ENCODE assay signal across 4 fruit fly cellular contexts in genomic region chr2L:636507-636906, dm6.
TF ChIP-seq lines count a peak whose summit lies in the region.

No protein-coding gene starts in this region.

- TF ChIP-seq CTCF in whole organism, embryonic (GFP tag; optimal IDR thresholded peaks at IDR 0.05; lab: Kevin White, UChicago): no peak

TF ChIP-seq in whole organism, embryonic, 481 proteins besides CTCF, POLR2A, EP300 and RAD21:
- TF ChIP-seq CG10654 (GFP tag; optimal IDR thresholded peaks at IDR 0.05; lab: Kevin White, UChicago): no peak
- peak in 1 of 2 experiments; percentile 11 for TF ChIP-seq bsh (GFP tag; optimal IDR thresholded peaks at IDR 0.05; lab: Kevin White, UChicago)
- 0 out of 2 replicates have a peak, but pooled peaks have one; percentile 17 for TF ChIP-seq Drgx (GFP tag; IDR thresholded peaks at IDR 0.05; lab: Robert Waterston, UW)
TF ChIP-seq in whole organism, embryonic: peak in this region for 2.

TF ChIP-seq in whole organism, prepupa, 60 proteins besides CTCF, POLR2A, EP300 and RAD21 (continues in another document):
- TF ChIP-seq CG32006 (GFP tag; optimal IDR thresholded peaks at IDR 0.05; lab: Kevin White, UChicago) (peak; percentile 41), spab (GFP tag; optimal IDR thresholded peaks at IDR 0.05; lab: Kevin White, UChicago) (no peak), Eip78C (GFP tag; lab: Kevin White, UChicago) (peak; percentile 77), Hr38 (GFP tag; optimal IDR thresholded peaks at IDR 0.05; lab: Kevin White, UChicago) (no peak), Smox (GFP tag; optimal IDR thresholded peaks at IDR 0.05; lab: Kevin White, UChicago) (peak; percentile 20), CG34406 (GFP tag; optimal IDR thresholded peaks at IDR 0.05; lab: Kevin White, UChicago) (no peak), lz (GFP tag; optimal IDR thresholded peaks at IDR 0.05; lab: Kevin White, UChicago) (peak; percentile 3), CG10669 (GFP tag; optimal IDR thresholded peaks at IDR 0.05; lab: Kevin White, UChicago) (peak; percentile 21), vri (GFP tag; optimal IDR thresholded peaks at IDR 0.05; lab: Kevin White, UChicago) (peak; percentile 16), Hr39 (GFP tag; optimal IDR thresholded peaks at IDR 0.05; lab: Kevin White, UChicago) (peak; percentile 37), svp (GFP tag; lab: Kevin White, UChicago) (peak; percentile 62), Blimp-1 (GFP tag; optimal IDR thresholded peaks at IDR 0.05; lab: Kevin White, UChicago) (no peak), CG8632 (GFP tag; optimal IDR thresholded peaks at IDR 0.05; lab: Kevin White, UChicago) (peak; percentile 0), salr (GFP tag; optimal IDR thresholded peaks at IDR 0.05; lab: Kevin White, UChicago) (no peak), CG3919 (GFP tag; optimal IDR thresholded peaks at IDR 0.05; lab: Kevin White, UChicago) (peak; percentile 55), CG6792 (GFP tag; optimal IDR thresholded peaks at IDR 0.05; lab: Kevin White, UChicago) (no peak), acj6 (GFP tag; optimal IDR thresholded peaks at IDR 0.05; lab: Kevin White, UChicago) (peak; percentile 21), CG4318 (GFP tag; optimal IDR thresholded peaks at IDR 0.05; lab: Kevin White, UChicago) (no peak), eg (GFP tag; IDR thresholded peaks at IDR 0.05; lab: Robert Waterston, UW) (no peak), fkh (GFP tag; optimal IDR thresholded peaks at IDR 0.05; lab: Kevin White, UChicago) (no peak), Sox102F (GFP tag; optimal IDR thresholded peaks at IDR 0.05; lab: Kevin White, UChicago) (peak; percentile 46), ss (GFP tag; optimal IDR thresholded peaks at IDR 0.05; lab: Kevin White, UChicago) (no peak), CG6854 (GFP tag; optimal IDR thresholded peaks at IDR 0.05; lab: Kevin White, UChicago) (no peak), pdm3 (GFP tag; optimal IDR thresholded peaks at IDR 0.05; lab: Kevin White, UChicago) (peak; percentile 32), CG10631 (GFP tag; optimal IDR thresholded peaks at IDR 0.05; lab: Kevin White, UChicago) (peak; percentile 11), CG11902 (GFP tag; optimal IDR thresholded peaks at IDR 0.05; lab: Kevin White, UChicago) (no peak), fd59A (GFP tag; optimal IDR thresholded peaks at IDR 0.05; lab: Kevin White, UChicago) (no peak), dac (GFP tag; optimal IDR thresholded peaks at IDR 0.05; lab: Kevin White, UChicago) (no peak), OdsH (GFP tag; optimal IDR thresholded peaks at IDR 0.05; lab: Kevin White, UChicago) (peak; percentile 33), Met (GFP tag; optimal IDR thresholded peaks at IDR 0.05; lab: Kevin White, UChicago) (peak; percentile 48)

TF ChIP-seq in whole organism, pupa, 21 proteins besides CTCF, POLR2A, EP300 and RAD21:
- TF ChIP-seq rn (GFP tag; IDR thresholded peaks at IDR 0.05; lab: Robert Waterston, UW): no peak
- TF ChIP-seq Pif1A (GFP tag; optimal IDR thresholded peaks at IDR 0.05; lab: Kevin White, UChicago): peak; percentile 40
- TF ChIP-seq D1 (tag; optimal IDR thresholded peaks at IDR 0.05; lab: Kevin White, UChicago): no peak
- no peak for TF ChIP-seq gl (tag; optimal IDR thresholded peaks at IDR 0.05; lab: Kevin White, UChicago)
- no peak for TF ChIP-seq CG34367 (tag; optimal IDR thresholded peaks at IDR 0.05; lab: Kevin White, UChicago)
- TF ChIP-seq Ets98B (GFP tag; IDR thresholded peaks at IDR 0.05; lab: Robert Waterston, UW): no peak
- TF ChIP-seq CG32121 (GFP tag; IDR thresholded peaks at IDR 0.05; lab: Robert Waterston, UW): no peak
- TF ChIP-seq CG8159 (tag; optimal IDR thresholded peaks at IDR 0.05; lab: Kevin White, UChicago): peak; percentile 23
- no peak for TF ChIP-seq CG10348 (GFP tag; IDR thresholded peaks at IDR 0.05; lab: Robert Waterston, UW)
- TF ChIP-seq CG8301 (tag; optimal IDR thresholded peaks at IDR 0.05; lab: Kevin White, UChicago): peak; percentile 50
- TF ChIP-seq fd96Ca (GFP tag; IDR thresholded peaks at IDR 0.05; lab: Robert Waterston, UW): no peak
- no peak for TF ChIP-seq EcR (GFP tag; optimal IDR thresholded peaks at IDR 0.05; lab: Kevin White, UChicago)
- no peak for TF ChIP-seq CG12605 (GFP tag; IDR thresholded peaks at IDR 0.05; lab: Robert Waterston, UW)
- TF ChIP-seq CG15710 (tag; optimal IDR thresholded peaks at IDR 0.05; lab: Kevin White, UChicago): no peak
- TF ChIP-seq CG13204 (GFP tag; optimal IDR thresholded peaks at IDR 0.05; lab: Kevin White, UChicago): no peak
- TF ChIP-seq Snoo (tag; optimal IDR thresholded peaks at IDR 0.05; lab: Kevin White, UChicago): no peak
- TF ChIP-seq CG9948 (tag; optimal IDR thresholded peaks at IDR 0.05; lab: Kevin White, UChicago): peak; percentile 37
- peak; percentile 5 for TF ChIP-seq Pif1B (GFP tag; optimal IDR thresholded peaks at IDR 0.05; lab: Kevin White, UChicago)
- TF ChIP-seq CG17806 (tag; optimal IDR thresholded peaks at IDR 0.05; lab: Kevin White, UChicago): peak; percentile 36
- TF ChIP-seq CG4496 (GFP tag; IDR thresholded peaks at IDR 0.05; lab: Robert Waterston, UW): no peak
- peak; percentile 65 for TF ChIP-seq CG14655 (GFP tag; optimal IDR thresholded peaks at IDR 0.05; lab: Kevin White, UChicago)

TF ChIP-seq in whole organism, wandering third instar larva, 38 proteins besides CTCF, POLR2A, EP300 and RAD21:
- TF ChIP-seq br (GFP tag; optimal IDR thresholded peaks at IDR 0.05; lab: Kevin White, UChicago) (peak; percentile 29), Hr78 (GFP tag; optimal IDR thresholded peaks at IDR 0.05; lab: Kevin White, UChicago) (no peak), Mio (GFP tag; optimal IDR thresholded peaks at IDR 0.05; lab: Kevin White, UChicago) (no peak), pan (optimal IDR thresholded peaks at IDR 0.05; lab: Kevin White, UChicago) (no peak), ey (GFP tag; optimal IDR thresholded peaks at IDR 0.05; lab: Kevin White, UChicago) (peak; percentile 24), rgr (GFP tag; optimal IDR thresholded peaks at IDR 0.05; lab: Kevin White, UChicago) (peak; percentile 45), fru (GFP tag; optimal IDR thresholded peaks at IDR 0.05; lab: Kevin White, UChicago) (peak; percentile 2), foxo (GFP tag; optimal IDR thresholded peaks at IDR 0.05; lab: Kevin White, UChicago) (peak in 1 of 2 experiments; percentile 32), Hnf4 (GFP tag; optimal IDR thresholded peaks at IDR 0.05; lab: Kevin White, UChicago) (peak; percentile 38), h (GFP tag; optimal IDR thresholded peaks at IDR 0.05; lab: Kevin White, UChicago) (peak; percentile 48), dmrt93B (GFP tag; optimal IDR thresholded peaks at IDR 0.05; lab: Kevin White, UChicago) (peak; percentile 2), CG9705 (GFP tag; optimal IDR thresholded peaks at IDR 0.05; lab: Kevin White, UChicago) (no peak), sage (GFP tag; optimal IDR thresholded peaks at IDR 0.05; lab: Kevin White, UChicago) (no peak), Vsx2 (GFP tag; optimal IDR thresholded peaks at IDR 0.05; lab: Kevin White, UChicago; ENCODE audit: partially characterized antibody) (no peak)

Comparison
In these comparisons a context has a peak if more than half of its experiments do, and no peak if none do; other contexts are left out.
1. Of the 7 proteins assayed by ChIP-seq in both whole organism, embryonic and whole organism, prepupa: peak only in whole organism, embryonic: none; only in whole organism, prepupa: Hr39 and Sox102F; in both: none; in neither: 5.